Worm (Caenorhabditis elegans) whole organism, L1 larva: Measurements from ENCODE around the gene F29C4.4.

ENCODE experiments used
- C04F5.9 ChIP-seq: sonication (generic microtip); optimal IDR thresholded peaks from 2 replicates; lab custom pipeline; 2016; ENCODE audit warnings: missing genetic modification characterization, missing compliant biosample characterization
- C16A3.4 ChIP-seq: fragments of 150-350 bp; optimal IDR thresholded peaks from 2 replicates; lab custom pipeline; 2014; ENCODE audit warnings: missing biosample characterization, missing genetic modification characterization
- F16B12.6 ChIP-seq: fragments of 150-350 bp; optimal IDR thresholded peaks from 2 replicates; lab custom pipeline; 2014; ENCODE audit warnings: missing biosample characterization, missing genetic modification characterization
- alr-1 ChIP-seq: fragments of 200-800 bp; sonication (Bioruptor generic); optimal IDR thresholded peaks from 2 replicates; lab custom pipeline; 2018; ENCODE audit warnings: borderline replicate concordance, mild to moderate bottlenecking, missing genetic modification characterization, missing compliant biosample characterization
- aly-2 ChIP-seq: fragments of 150-350 bp; optimal IDR thresholded peaks from 2 replicates; lab custom pipeline; 2014; ENCODE audit warnings: missing biosample characterization, missing genetic modification characterization
- blmp-1 ChIP-seq: fragments of 150-350 bp; optimal IDR thresholded peaks from 2 replicates; lab custom pipeline; 2014; ENCODE audit warnings: missing biosample characterization, missing genetic modification characterization
- ceh-8 ChIP-seq: fragments of 200-800 bp; sonication (Bioruptor generic); optimal IDR thresholded peaks from 2 replicates; lab custom pipeline; 2018; ENCODE audit warnings: mild to moderate bottlenecking, missing genetic modification characterization, moderate library complexity, missing compliant biosample characterization
- ceh-82 ChIP-seq, 3 experiments: fragments of 150-350 bp in 1 of 3; sonication (generic microtip) in 2 of 3; optimal IDR thresholded peaks; 2 replicates each; lab custom pipeline; 2014 to 2017; ENCODE audit warnings: missing biosample characterization in 3 of 3, missing genetic modification characterization in 3 of 3
- dpl-1 ChIP-seq, 3 experiments: fragments of 150-350 bp in 2 of 3; sonication (generic microtip) in 1 of 3; optimal IDR thresholded peaks; 2 replicates each; lab custom pipeline; 2014 to 2017; ENCODE audit warnings: missing biosample characterization in 3 of 3, missing genetic modification characterization in 3 of 3, missing genetic modification reagents in 3 of 3
- dsc-1 ChIP-seq: sonication (generic microtip); optimal IDR thresholded peaks from 2 replicates; lab custom pipeline; 2016; ENCODE audit warnings: mild to moderate bottlenecking, missing genetic modification characterization, missing compliant biosample characterization
- efl-1 ChIP-seq, 4 experiments: fragments of 150-350 bp; optimal IDR thresholded peaks in 3 of 4; peaks in 1 of 4; 1 replicate in 1 of 4; 2 replicates in 3 of 4; lab custom pipeline; 2014; ENCODE audit warnings: missing biosample characterization in 2 of 4, missing genetic modification characterization in 2 of 4, missing genetic modification reagents in 2 of 4
- egl-27 ChIP-seq, 2 experiments: fragments of 150-350 bp in 1 of 2; sonication (generic microtip); optimal IDR thresholded peaks; 3 replicates each; lab custom pipeline; 2017 to 2018; ENCODE audit warnings: missing biosample characterization in 2 of 2, missing genetic modification characterization in 2 of 2, missing genetic modification reagents in 2 of 2
- ets-5 ChIP-seq: fragments of 200-800 bp; sonication (Bioruptor generic); IDR thresholded peaks from 2 replicates; pipeline ENCODE4 v1.3.6; 2022; ENCODE audit warnings: missing genetic modification characterization, missing compliant biosample characterization
- fkh-10 ChIP-seq: sonication (generic microtip); optimal IDR thresholded peaks from 2 replicates; lab custom pipeline; 2017; ENCODE audit warnings: missing biosample characterization, missing genetic modification reagents, missing genetic modification characterization
- fkh-4 ChIP-seq: sonication (generic microtip); optimal IDR thresholded peaks from 2 replicates; lab custom pipeline; 2016; ENCODE audit warnings: missing compliant biosample characterization, missing genetic modification characterization, borderline replicate concordance
- fkh-8 ChIP-seq: sonication (generic microtip); optimal IDR thresholded peaks from 2 replicates; lab custom pipeline; 2016; ENCODE audit warnings: mild to moderate bottlenecking, missing genetic modification characterization, missing compliant biosample characterization
- isw-1 ChIP-seq: fragments of 200-800 bp; sonication (Bioruptor generic); IDR thresholded peaks from 2 replicates; pipeline ENCODE4 v1.3.6; 2022; ENCODE audit warnings: missing genetic modification characterization, missing compliant biosample characterization
- jun-1 ChIP-seq: fragments of 150-350 bp; optimal IDR thresholded peaks from 2 replicates; lab custom pipeline; 2014; ENCODE audit warnings: missing biosample characterization, missing genetic modification reagents, missing genetic modification characterization
- lin-14 ChIP-seq: fragments of 200-800 bp; sonication (Bioruptor generic); optimal IDR thresholded peaks from 2 replicates; lab custom pipeline; 2018; ENCODE audit warnings: mild to moderate bottlenecking, missing genetic modification characterization, moderate library complexity, missing compliant biosample characterization
- lin-15B ChIP-seq: fragments of 150-350 bp; sonication (generic microtip); optimal IDR thresholded peaks from 3 replicates; lab custom pipeline; 2014; ENCODE audit warnings: missing biosample characterization, missing genetic modification characterization
- lsy-2 ChIP-seq, 2 experiments: fragments of 150-350 bp; optimal IDR thresholded peaks; 2 replicates each; lab custom pipeline; 2014; ENCODE audit warnings: missing biosample characterization in 2 of 2, missing genetic modification characterization in 2 of 2
- mdl-1 ChIP-seq, 2 experiments: fragments of 150-350 bp; optimal IDR thresholded peaks; 2 replicates each; lab custom pipeline; 2014 to 2017; ENCODE audit warnings: missing biosample characterization in 2 of 2, missing genetic modification characterization in 2 of 2, inconsistent platforms in 1 of 2
- mep-1 ChIP-seq: fragments of 150-350 bp; optimal IDR thresholded peaks from 2 replicates; lab custom pipeline; 2014; ENCODE audit warnings: missing biosample characterization, missing genetic modification characterization
- nhr-12 ChIP-seq: sonication (generic microtip); optimal IDR thresholded peaks from 2 replicates; lab custom pipeline; 2017; ENCODE audit warnings: missing biosample characterization, missing genetic modification characterization
- nhr-237 ChIP-seq: fragments of 150-350 bp; optimal IDR thresholded peaks from 2 replicates; lab custom pipeline; 2014; ENCODE audit warnings: missing biosample characterization, missing genetic modification characterization
- nhr-47 ChIP-seq: sonication (generic microtip); optimal IDR thresholded peaks from 2 replicates; lab custom pipeline; 2016; ENCODE audit warnings: mild to moderate bottlenecking, missing genetic modification characterization, moderate library complexity, missing compliant biosample characterization
- nhr-71 ChIP-seq: sonication (generic microtip); optimal IDR thresholded peaks from 2 replicates; lab custom pipeline; 2016; ENCODE audit warnings: mild to moderate bottlenecking, missing genetic modification characterization, moderate library complexity, missing compliant biosample characterization
- nhr-77 ChIP-seq: fragments of 150-350 bp; optimal IDR thresholded peaks from 2 replicates; lab custom pipeline; 2014; ENCODE audit warnings: missing biosample characterization, missing genetic modification characterization
- nhr-84 ChIP-seq: sonication (generic microtip); optimal IDR thresholded peaks from 2 replicates; lab custom pipeline; 2017; ENCODE audit warnings: missing biosample characterization, missing genetic modification characterization
- nhr-85 ChIP-seq: sonication (generic microtip); peaks from one replicate; lab custom pipeline; 2016; ENCODE audit warnings: missing genetic modification characterization, inconsistent platforms, missing compliant biosample characterization
- nhr-90 ChIP-seq: sonication (generic microtip); optimal IDR thresholded peaks from 2 replicates; lab custom pipeline; 2016; ENCODE audit warnings: mild to moderate bottlenecking, missing genetic modification characterization, missing compliant biosample characterization; ENCODE audit not compliant: poor library complexity
- pax-3 ChIP-seq: fragments of 200-800 bp; sonication (Bioruptor generic); optimal IDR thresholded peaks from 2 replicates; lab custom pipeline; 2018; ENCODE audit warnings: mild to moderate bottlenecking, missing genetic modification characterization, moderate library complexity, missing compliant biosample characterization
- rnt-1 ChIP-seq: sonication (generic microtip); optimal IDR thresholded peaks from 2 replicates; lab custom pipeline; 2016; ENCODE audit warnings: mild to moderate bottlenecking, missing genetic modification characterization, moderate library complexity, missing compliant biosample characterization
- skn-1 ChIP-seq: fragments of 150-350 bp; optimal IDR thresholded peaks from 2 replicates; lab custom pipeline; 2014; ENCODE audit warnings: missing biosample characterization, missing genetic modification characterization
- snu-23 ChIP-seq: sonication (generic microtip); optimal IDR thresholded peaks from 2 replicates; lab custom pipeline; 2016; ENCODE audit warnings: missing genetic modification characterization, missing compliant biosample characterization
- sptf-1 ChIP-seq: fragments of 150-350 bp; optimal IDR thresholded peaks from 2 replicates; lab custom pipeline; 2014; ENCODE audit warnings: missing biosample characterization, missing genetic modification characterization
- sup-37 ChIP-seq: fragments of 200-800 bp; sonication (Bioruptor generic); optimal IDR thresholded peaks from 2 replicates; lab custom pipeline; 2018; ENCODE audit warnings: mild to moderate bottlenecking, missing genetic modification characterization, missing compliant biosample characterization
- swsn-7 ChIP-seq: sonication (generic microtip); optimal IDR thresholded peaks from 2 replicates; lab custom pipeline; 2016; ENCODE audit warnings: missing genetic modification characterization, missing compliant biosample characterization
- tbx-2 ChIP-seq: sonication (generic microtip); optimal IDR thresholded peaks from 2 replicates; lab custom pipeline; 2016; ENCODE audit warnings: missing genetic modification characterization, missing compliant biosample characterization
- tlp-1 ChIP-seq: fragments of 150-350 bp; optimal IDR thresholded peaks from 2 replicates; lab custom pipeline; 2014; ENCODE audit warnings: missing biosample characterization, missing genetic modification characterization
- unc-130 ChIP-seq: fragments of 150-350 bp; optimal IDR thresholded peaks from 2 replicates; lab custom pipeline; 2017; ENCODE audit warnings: missing biosample characterization, missing genetic modification characterization, inconsistent platforms
- unc-30 ChIP-seq: sonication (generic microtip); optimal IDR thresholded peaks from 2 replicates; lab custom pipeline; 2017; ENCODE audit warnings: missing biosample characterization, missing genetic modification characterization
- unc-62 ChIP-seq: fragments of 150-350 bp; optimal IDR thresholded peaks from 2 replicates; lab custom pipeline; 2014; ENCODE audit warnings: missing biosample characterization, missing genetic modification reagents, missing genetic modification characterization
- unc-86 ChIP-seq: sonication (generic microtip); optimal IDR thresholded peaks from 2 replicates; lab custom pipeline; 2016; ENCODE audit warnings: missing genetic modification characterization, missing compliant biosample characterization
- unc-98 ChIP-seq: fragments of 200-800 bp; sonication (Bioruptor generic); IDR thresholded peaks from 2 replicates; pipeline ENCODE4 v1.3.6; 2022; ENCODE audit warnings: missing genetic modification characterization, missing compliant biosample characterization
- vab-15 ChIP-seq: sonication (generic microtip); optimal IDR thresholded peaks from 2 replicates; lab custom pipeline; 2017; ENCODE audit warnings: missing genotype, mild to moderate bottlenecking, missing genetic modification characterization, missing compliant biosample characterization
- xbp-1 ChIP-seq: sonication (generic microtip); optimal IDR thresholded peaks from 2 replicates; lab custom pipeline; 2016; ENCODE audit warnings: missing genetic modification characterization, missing compliant biosample characterization
- zag-1 ChIP-seq: fragments of 150-350 bp; optimal IDR thresholded peaks from 2 replicates; lab custom pipeline; 2014; ENCODE audit warnings: missing biosample characterization, missing genetic modification characterization

F29C4.4 gene

ce11 chrIV:79205-79604 is 32.3 kb upstream of the F29C4.4 start, which contains the start of gene T05C7.9:
T05C7.9 (plus strand) TSS chrIV:79276.
- peak; percentile 41 for TF ChIP-seq nhr-71 (tag; lab: Kevin White, UChicago)
- no peak for TF ChIP-seq xbp-1
- no peak for TF ChIP-seq sup-37 (GFP tag; lab: Kevin White, UChicago)
- TF ChIP-seq lin-14 (GFP tag; lab: Kevin White, UChicago), result peak; percentile 85
- no peak for TF ChIP-seq efl-1 (optimal IDR thresholded peaks at IDR 0.05; lab: Kevin White, UChicago)
- peak in 1 of 2 experiments; percentile 87 for TF ChIP-seq efl-1 (GFP tag; optimal IDR thresholded peaks at IDR 0.05 in 1 of 2; lab: Kevin White, UChicago)
- TF ChIP-seq nhr-12 (tag; lab: Kevin White, UChicago), result no peak
- TF ChIP-seq sptf-1 (tag; lab: Kevin White, UChicago), result no peak
- peak; percentile 13 for TF ChIP-seq rnt-1 (tag; lab: Kevin White, UChicago)
- TF ChIP-seq tlp-1 (tag; lab: Kevin White, UChicago), result no peak
- no peak for TF ChIP-seq unc-98
- TF ChIP-seq fkh-10 (GFP tag; lab: Kevin White, UChicago), result peak; percentile 33
- peak in 1 of 2 experiments; percentile 17 for TF ChIP-seq lsy-2 (tag; optimal IDR thresholded peaks at IDR 0.05; lab: Kevin White, UChicago)
- TF ChIP-seq ets-5 (GFP tag; lab: Robert Waterston, UW), result no peak
- no peak for TF ChIP-seq lin-15B (tag; lab: Kevin White, UChicago)
- TF ChIP-seq unc-30 (tag; lab: Kevin White, UChicago), result no peak
- TF ChIP-seq ceh-82 (tag; optimal IDR thresholded peaks at IDR 0.05; lab: Kevin White, UChicago), result peak in 1 of 3 experiments; percentile 3
- TF ChIP-seq blmp-1, result no peak
- TF ChIP-seq aly-2 (tag; lab: Kevin White, UChicago), result no peak
- TF ChIP-seq nhr-47 (tag; lab: Kevin White, UChicago), result peak; percentile 11
- TF ChIP-seq swsn-7 (tag; lab: Kevin White, UChicago), result no peak
- no peak for TF ChIP-seq nhr-90 (tag; lab: Kevin White, UChicago)
- TF ChIP-seq zag-1, result no peak
- TF ChIP-seq jun-1 (tag; lab: Kevin White, UChicago), result no peak
- peak; percentile 9 for TF ChIP-seq nhr-77 (tag; lab: Kevin White, UChicago)
- TF ChIP-seq skn-1 (tag; lab: Kevin White, UChicago), result peak; percentile 17
- peak in 1 of 2 experiments; percentile 44 for TF ChIP-seq mdl-1 (tag; optimal IDR thresholded peaks at IDR 0.05; lab: Kevin White, UChicago)
- TF ChIP-seq unc-130 (tag; lab: Kevin White, UChicago), result no peak
- TF ChIP-seq vab-15 (tag; lab: Kevin White, UChicago), result no peak
- TF ChIP-seq fkh-8 (tag; lab: Kevin White, UChicago), result peak; percentile 38
- peak; percentile 30 for TF ChIP-seq tbx-2 (tag; lab: Kevin White, UChicago)
- TF ChIP-seq nhr-84 (tag; lab: Kevin White, UChicago), result no peak
- TF ChIP-seq mep-1, result no peak
- TF ChIP-seq, all 84 proteins: peak for 13

ce11 chrIV:80943-81342 is 30.5 kb upstream of the F29C4.4 start:
- TF ChIP-seq egl-27 (tag; optimal IDR thresholded peaks at IDR 0.05; lab: Kevin White, UChicago) (no peak), alr-1 (tag; lab: Kevin White, UChicago) (no peak), C04F5.9 (tag; lab: Kevin White, UChicago) (no peak), rnt-1 (tag; lab: Kevin White, UChicago) (peak; percentile 21), dpl-1 (GFP tag; optimal IDR thresholded peaks at IDR 0.05; lab: Kevin White, UChicago) (no peak), C16A3.4 (no peak), nhr-71 (tag; lab: Kevin White, UChicago) (no peak), unc-98 (no peak), unc-62 (GFP tag; lab: Kevin White, UChicago) (no peak), isw-1 (GFP tag; lab: Robert Waterston, UW) (no peak), nhr-85 (tag; lab: Kevin White, UChicago) (peak; percentile 74), dsc-1 (tag; lab: Kevin White, UChicago) (peak; percentile 94), nhr-12 (tag; lab: Kevin White, UChicago) (no peak), fkh-4 (tag; lab: Kevin White, UChicago) (peak; percentile 68), nhr-47 (tag; lab: Kevin White, UChicago) (no peak), mdl-1 (tag; optimal IDR thresholded peaks at IDR 0.05; lab: Kevin White, UChicago) (no peak), xbp-1 (no peak), aly-2 (tag; lab: Kevin White, UChicago) (no peak), unc-86 (tag; lab: Kevin White, UChicago) (no peak), pax-3 (no peak), unc-30 (tag; lab: Kevin White, UChicago) (no peak), ceh-8 (no peak), nhr-237 (tag; lab: Kevin White, UChicago) (no peak), snu-23 (no peak), F16B12.6 (tag; lab: Kevin White, UChicago) (no peak)
- TF ChIP-seq, all 84 proteins: peak for 4
